Fruit fly (Drosophila melanogaster): ENCODE data around the gene CG2861.

DNA sequence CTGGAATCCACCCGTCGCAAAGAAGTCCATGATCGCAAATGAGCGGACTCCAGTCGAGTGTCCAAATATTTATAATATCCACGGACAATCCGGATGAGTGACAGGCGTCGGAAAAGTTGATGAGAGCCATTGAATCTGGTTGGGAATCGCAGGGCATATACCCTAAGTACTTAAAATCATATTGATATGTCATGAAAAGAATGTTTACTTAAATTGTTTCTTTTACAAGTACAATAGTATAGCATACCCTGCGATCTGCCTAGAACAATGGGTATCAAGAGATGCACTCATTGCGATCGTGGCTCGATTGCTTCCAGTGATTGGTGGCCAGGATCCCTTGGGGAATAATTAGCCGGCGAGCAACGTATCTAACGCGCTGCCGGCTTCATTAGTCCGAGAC, 33.2 kb downstream of the CG2861 start, which contains the start of gene Klf15:
- TF ChIP-seq usp (GFP tag; optimal IDR thresholded peaks at IDR 0.05) (no peak), psq (optimal IDR thresholded peaks at IDR 0.05) (no peak), pan (optimal IDR thresholded peaks at IDR 0.05) (no peak)

Data from whole organism.